Fruit fly (Drosophila melanogaster) whole organism, embryonic: Measurements from ENCODE around the gene Obp99c.

Experiments used
- CG1024 ChIP-seq: fragments of 200-800 bp; sonication (Bioruptor generic); IDR thresholded peaks from 2 replicates; pipeline ENCODE4 v1.3.6; 2022; ENCODE audit warnings: missing biosample characterization, missing genetic modification characterization
- CG10321 ChIP-seq: fragments of 200-800 bp; sonication (Bioruptor generic); IDR thresholded peaks from 2 replicates; pipeline ENCODE4 v1.3.6; 2022; ENCODE audit warnings: missing biosample characterization, missing genetic modification characterization
- CG12155 ChIP-seq: fragments of 200-800 bp; sonication (Bioruptor generic); optimal IDR thresholded peaks from 3 replicates; lab custom pipeline; 2016; ENCODE audit warnings: missing biosample characterization, missing genetic modification characterization
- CG1233 ChIP-seq: fragments of 200-800 bp; sonication (Bioruptor generic); optimal IDR thresholded peaks from 4 replicates; lab custom pipeline; 2018; ENCODE audit warnings: missing biosample characterization, mild to moderate bottlenecking, missing genetic modification characterization
- CG12659 ChIP-seq: fragments of 200-800 bp; sonication (Bioruptor generic); optimal IDR thresholded peaks from 3 replicates; lab custom pipeline; 2017; ENCODE audit warnings: mild to moderate bottlenecking, missing biosample characterization, missing genetic modification reagents, missing genetic modification characterization
- CG13424 ChIP-seq: fragments of 200-800 bp; sonication (Bioruptor generic); optimal IDR thresholded peaks from 2 replicates; lab custom pipeline; 2019; ENCODE audit warnings: missing biosample characterization, mild to moderate bottlenecking, missing genetic modification characterization, moderate library complexity
- CG14441 ChIP-seq: fragments of 200-800 bp; sonication (Bioruptor generic); IDR thresholded peaks from 2 replicates; pipeline ENCODE4 v1.3.6; 2022; ENCODE audit warnings: missing biosample characterization, missing genetic modification characterization
- CG15601 ChIP-seq: fragments of 200-800 bp; sonication (Bioruptor generic); optimal IDR thresholded peaks from 3 replicates; lab custom pipeline; 2019; ENCODE audit warnings: missing biosample characterization, mild to moderate bottlenecking, missing genetic modification characterization, moderate library complexity
- CG18262 ChIP-seq: fragments of 200-800 bp; optimal IDR thresholded peaks from 3 replicates; lab custom pipeline; 2019; ENCODE audit warnings: missing biosample characterization, mild to moderate bottlenecking, missing genetic modification characterization, moderate library complexity
- CG2129 ChIP-seq: fragments of 200-800 bp; sonication (Bioruptor generic); IDR thresholded peaks from 2 replicates; pipeline ENCODE4 v1.3.6; 2022; ENCODE audit warnings: missing biosample characterization, missing genetic modification characterization; ENCODE audit not compliant: partially characterized antibody
- CG2199 ChIP-seq: fragments of 200-800 bp; sonication (Bioruptor generic); IDR thresholded peaks from 3 replicates; pipeline ENCODE4 v1.3.6; 2022; ENCODE audit warnings: missing biosample characterization, missing genetic modification characterization
- CG31388 ChIP-seq: fragments of 200-800 bp; sonication (Bioruptor generic); optimal IDR thresholded peaks from 2 replicates; lab custom pipeline; 2016; ENCODE audit warnings: missing biosample characterization, missing genetic modification characterization
- CG33557 ChIP-seq: fragments of 200-800 bp; sonication (Bioruptor generic); optimal IDR thresholded peaks from 2 replicates; lab custom pipeline; 2019; ENCODE audit warnings: missing biosample characterization, mild to moderate bottlenecking, missing genetic modification characterization, moderate library complexity
- CG4820 ChIP-seq: fragments of 200-800 bp; sonication (Bioruptor generic); optimal IDR thresholded peaks from 3 replicates; lab custom pipeline; 2016; ENCODE audit warnings: missing biosample characterization, missing genetic modification characterization
- CG9215 ChIP-seq: fragments of 200-800 bp; sonication (Bioruptor generic); IDR thresholded peaks from 2 replicates; pipeline ENCODE4 v1.3.6; 2022; ENCODE audit warnings: missing biosample characterization, missing genetic modification characterization
- CHES-1-like ChIP-seq: fragments of 200-800 bp; sonication (Bioruptor generic); optimal IDR thresholded peaks from 2 replicates; lab custom pipeline; 2016; ENCODE audit warnings: missing biosample characterization, missing genetic modification characterization
- D19A ChIP-seq: fragments of 200-800 bp; optimal IDR thresholded peaks from 3 replicates; lab custom pipeline; 2019; ENCODE audit warnings: missing biosample characterization, mild to moderate bottlenecking, missing genetic modification characterization, moderate library complexity
- Dad ChIP-seq: fragments of 200-800 bp; sonication (Bioruptor generic); optimal IDR thresholded peaks from 3 replicates; lab custom pipeline; 2016; ENCODE audit warnings: missing biosample characterization, missing genetic modification characterization
- Dfd ChIP-seq, 2 experiments: fragments of >200 bp; optimal IDR thresholded peaks; 2 replicates each; lab custom pipeline; 2017; ENCODE audit warnings: missing biosample characterization in 2 of 2, missing genetic modification characterization in 2 of 2
- Fer2 ChIP-seq: fragments of 200-800 bp; sonication (Bioruptor generic); optimal IDR thresholded peaks from 2 replicates; lab custom pipeline; 2018; ENCODE audit warnings: missing biosample characterization, mild to moderate bottlenecking, missing genetic modification characterization, moderate library complexity
- H2.0 ChIP-seq: fragments of 200-800 bp; sonication (Bioruptor generic); IDR thresholded peaks from 2 replicates; pipeline ENCODE4 v1.3.6; 2022; ENCODE audit warnings: missing biosample characterization, missing genetic modification characterization
- MBD-R2 ChIP-seq: fragments of 200-800 bp; sonication (Bioruptor generic); IDR thresholded peaks from 2 replicates; pipeline ENCODE4 v1.3.6; 2022; ENCODE audit warnings: missing biosample characterization, missing genetic modification characterization
- MTF-1 ChIP-seq: fragments of 200-800 bp; sonication (Bioruptor generic); optimal IDR thresholded peaks from 2 replicates; lab custom pipeline; 2018; ENCODE audit warnings: missing biosample characterization, mild to moderate bottlenecking, missing genetic modification characterization, borderline replicate concordance
- Mes4 ChIP-seq: fragments of 200-800 bp; sonication (Bioruptor generic); optimal IDR thresholded peaks from 2 replicates; lab custom pipeline; 2016; ENCODE audit warnings: missing biosample characterization, missing genetic modification characterization
- NK7.1 ChIP-seq: fragments of 200-800 bp; sonication (Bioruptor generic); optimal IDR thresholded peaks from 3 replicates; lab custom pipeline; 2016; ENCODE audit warnings: missing biosample characterization, missing genetic modification characterization
- ase ChIP-seq: fragments of 200-800 bp; sonication (Bioruptor generic); IDR thresholded peaks from 3 replicates; pipeline ENCODE4 v1.3.6; 2022; ENCODE audit warnings: missing biosample characterization, missing genetic modification characterization
- caup ChIP-seq: fragments of 200-800 bp; sonication (Bioruptor generic); optimal IDR thresholded peaks from 3 replicates; lab custom pipeline; 2017; ENCODE audit warnings: missing biosample characterization, mild to moderate bottlenecking, missing genetic modification characterization, moderate library complexity; ENCODE audit not compliant: severe bottlenecking
- chn ChIP-seq: fragments of 200-800 bp; sonication (Bioruptor generic); optimal IDR thresholded peaks from 2 replicates; lab custom pipeline; 2016; ENCODE audit warnings: missing biosample characterization, missing genetic modification characterization
- ci ChIP-seq: fragments of 200-800 bp; sonication (Bioruptor generic); IDR thresholded peaks from 3 replicates; pipeline ENCODE4 v1.3.6; 2022; ENCODE audit warnings: missing biosample characterization, missing genetic modification characterization
- corto ChIP-seq: fragments of 200-800 bp; sonication (Bioruptor generic); optimal IDR thresholded peaks from 2 replicates; lab custom pipeline; 2016; ENCODE audit warnings: missing biosample characterization, mild to moderate bottlenecking, missing genetic modification characterization, moderate library complexity
- crc ChIP-seq: fragments of 200-800 bp; sonication (Bioruptor generic); optimal IDR thresholded peaks from 2 replicates; lab custom pipeline; 2016; ENCODE audit warnings: missing biosample characterization, missing genetic modification characterization
- eve ChIP-seq, 2 experiments: fragments of >200 bp; optimal IDR thresholded peaks; 2 replicates each; lab custom pipeline; 2017; ENCODE audit warnings: missing biosample characterization in 2 of 2, missing genetic modification characterization in 2 of 2
- ewg ChIP-seq: fragments of 200-800 bp; sonication (Bioruptor generic); optimal IDR thresholded peaks from 3 replicates; lab custom pipeline; 2017; ENCODE audit warnings: mild to moderate bottlenecking, missing biosample characterization, missing genetic modification reagents, missing genetic modification characterization
- exex ChIP-seq: fragments of 200-800 bp; sonication (Bioruptor generic); optimal IDR thresholded peaks from 4 replicates; lab custom pipeline; 2018; ENCODE audit warnings: missing biosample characterization, mild to moderate bottlenecking, missing genetic modification characterization, moderate library complexity
- fd3F ChIP-seq: fragments of 200-800 bp; sonication (Bioruptor generic); optimal IDR thresholded peaks from 2 replicates; lab custom pipeline; 2018; ENCODE audit warnings: missing biosample characterization, mild to moderate bottlenecking, missing genetic modification characterization, moderate library complexity
- fu2 ChIP-seq: fragments of 200-800 bp; sonication (Bioruptor generic); optimal IDR thresholded peaks from 2 replicates; lab custom pipeline; 2016; ENCODE audit warnings: missing biosample characterization, missing genetic modification characterization
- gem ChIP-seq: fragments of 200-800 bp; sonication (Bioruptor generic); optimal IDR thresholded peaks from 2 replicates; lab custom pipeline; 2019; ENCODE audit warnings: missing biosample characterization, mild to moderate bottlenecking, missing genetic modification characterization, moderate library complexity
- hth ChIP-seq: fragments of >200 bp; optimal IDR thresholded peaks from 2 replicates; lab custom pipeline; 2017; ENCODE audit warnings: inconsistent platforms
- kah ChIP-seq: fragments of 200-800 bp; sonication (Bioruptor generic); optimal IDR thresholded peaks from 2 replicates; lab custom pipeline; 2018; ENCODE audit warnings: missing biosample characterization, mild to moderate bottlenecking, missing genetic modification characterization
- lmd ChIP-seq: fragments of 200-800 bp; sonication (Bioruptor generic); IDR thresholded peaks from 2 replicates; pipeline ENCODE4 v1.3.6; 2022; ENCODE audit warnings: missing biosample characterization, missing genetic modification characterization
- lola ChIP-seq, 3 experiments: fragments of >200 bp in 2 of 3; fragments of 200-800 bp in 1 of 3; sonication (Bioruptor generic) in 1 of 3; optimal IDR thresholded peaks; 2 replicates each; lab custom pipeline; 2017 to 2019; ENCODE audit warnings: missing biosample characterization in 3 of 3, missing genetic modification characterization in 3 of 3, mild to moderate bottlenecking in 1 of 3, moderate library complexity in 1 of 3
- nerfin-2 ChIP-seq: fragments of 200-800 bp; sonication (Bioruptor generic); IDR thresholded peaks from 2 replicates; pipeline ENCODE4 v1.3.6; 2022; ENCODE audit warnings: missing biosample characterization, missing genetic modification characterization; ENCODE audit not compliant: partially characterized antibody
- nmo ChIP-seq: fragments of 200-800 bp; sonication (Bioruptor generic); optimal IDR thresholded peaks from 2 replicates; lab custom pipeline; 2018; ENCODE audit warnings: missing biosample characterization, mild to moderate bottlenecking, missing genetic modification characterization, moderate library complexity
- peb ChIP-seq: fragments of 200-800 bp; sonication (Bioruptor generic); IDR thresholded peaks from 2 replicates; pipeline ENCODE4 v1.3.6; 2022; ENCODE audit warnings: missing biosample characterization, missing genetic modification characterization
- pzg ChIP-seq: fragments of 200-800 bp; sonication (Bioruptor generic); optimal IDR thresholded peaks from 3 replicates; lab custom pipeline; 2018; ENCODE audit warnings: missing biosample characterization, mild to moderate bottlenecking, missing genetic modification characterization, moderate library complexity
- shn ChIP-seq: fragments of 200-800 bp; sonication (Bioruptor generic); optimal IDR thresholded peaks from 3 replicates; lab custom pipeline; 2016; ENCODE audit warnings: missing biosample characterization, missing genetic modification characterization
- sim ChIP-seq: fragments of 200-800 bp; sonication (Bioruptor generic); IDR thresholded peaks from 2 replicates; pipeline ENCODE4 v1.3.6; 2022; ENCODE audit warnings: missing biosample characterization, missing genetic modification characterization
- sisA ChIP-seq: fragments of 200-800 bp; sonication (Bioruptor generic); IDR thresholded peaks from 2 replicates; pipeline ENCODE4 v1.3.6; 2022; ENCODE audit warnings: missing biosample characterization, missing genetic modification characterization
- tll ChIP-seq, 2 experiments: fragments of 200-800 bp in 1 of 2; fragments of >200 bp in 1 of 2; sonication (Bioruptor generic) in 1 of 2; optimal IDR thresholded peaks; 2 replicates each; lab custom pipeline; 2017 to 2019; ENCODE audit warnings: missing biosample characterization in 2 of 2, missing genetic modification characterization in 2 of 2, mild to moderate bottlenecking in 1 of 2, moderate library complexity in 1 of 2
- tup ChIP-seq: fragments of 200-800 bp; sonication (Bioruptor generic); optimal IDR thresholded peaks from 2 replicates; lab custom pipeline; 2016; ENCODE audit warnings: missing biosample characterization, mild to moderate bottlenecking, missing genetic modification characterization, moderate library complexity
- zf30C ChIP-seq: fragments of 200-800 bp; sonication (Bioruptor generic); optimal IDR thresholded peaks from 3 replicates; lab custom pipeline; 2018; ENCODE audit warnings: missing biosample characterization, mild to moderate bottlenecking, missing genetic modification characterization

The Obp99c gene

dm6 chr3R:29699220-29699619 lies 10.1 kb upstream of the Obp99c start (continued):
- TF ChIP-seq nmo (GFP tag; lab: Kevin White, UChicago) (peak; percentile 69), CG2199 (GFP tag; lab: Robert Waterston, UW) (no peak), lmd (GFP tag; lab: Robert Waterston, UW) (peak; percentile 67), pzg (GFP tag; lab: Kevin White, UChicago) (no peak), sim (GFP tag; lab: Robert Waterston, UW) (peak; percentile 58; the same call in 1 of the 2 replicates), zf30C (GFP tag; lab: Kevin White, UChicago) (no peak), CG31388 (no peak), caup (no peak), CG15601 (tag; lab: Kevin White, UChicago) (no peak), ci (GFP tag; lab: Robert Waterston, UW) (peak; percentile 48; the same call in 1 of the 3 replicates), fd3F (GFP tag; lab: Kevin White, UChicago) (no peak), D19A (peak; percentile 1), CG10321 (GFP tag; lab: Robert Waterston, UW) (no peak), exex (tag; lab: Kevin White, UChicago) (no peak), Dad (GFP tag; lab: Kevin White, UChicago) (no peak), CG12155 (GFP tag; lab: Kevin White, UChicago) (no peak), tll (GFP tag; optimal IDR thresholded peaks at IDR 0.05; lab: Kevin White, UChicago) (no peak), CG18262 (peak; percentile 74), chn (GFP tag; lab: Kevin White, UChicago) (no peak), nerfin-2 (GFP tag; lab: Robert Waterston, UW) (no peak), sisA (GFP tag; lab: Robert Waterston, UW) (0 out of 2 replicates have a peak, but pooled peaks have one; percentile 8), ase (0 out of 3 replicates have a peak, but pooled peaks have one; percentile 19), CG1233 (GFP tag; lab: Kevin White, UChicago) (no peak), fu2 (GFP tag; lab: Kevin White, UChicago) (no peak), CG33557 (GFP tag; lab: Kevin White, UChicago) (no peak), corto (GFP tag; lab: Kevin White, UChicago) (no peak), eve (GFP tag; optimal IDR thresholded peaks at IDR 0.05; lab: Kevin White, UChicago) (no peak), CG9215 (GFP tag; lab: Robert Waterston, UW) (peak; percentile 46; the same call in 1 of the 2 replicates), CG2129 (no peak), Fer2 (tag; lab: Kevin White, UChicago) (no peak), kah (GFP tag; lab: Kevin White, UChicago) (no peak), MTF-1 (GFP tag; lab: Kevin White, UChicago) (no peak), lola (GFP tag; optimal IDR thresholded peaks at IDR 0.05; lab: Kevin White, UChicago) (no peak), CG4820 (no peak), CG13424 (tag; lab: Kevin White, UChicago) (peak; percentile 18), Dfd (GFP tag; optimal IDR thresholded peaks at IDR 0.05; lab: Kevin White, UChicago) (no peak), gem (tag; lab: Kevin White, UChicago) (peak; percentile 73), tup (GFP tag; lab: Kevin White, UChicago) (no peak), ewg (GFP tag; lab: Kevin White, UChicago) (no peak), hth (lab: Kevin White, UChicago) (no peak), MBD-R2 (no peak), peb (GFP tag; lab: Robert Waterston, UW) (peak; percentile 51), CG14441 (GFP tag; lab: Robert Waterston, UW) (peak; percentile 55), crc (GFP tag; lab: Kevin White, UChicago) (no peak), H2.0 (no peak), shn (GFP tag; lab: Kevin White, UChicago) (no peak), CHES-1-like (GFP tag; lab: Kevin White, UChicago) (no peak), Mes4 (no peak), NK7.1 (GFP tag; lab: Kevin White, UChicago) (no peak), CG1024 (no peak), CG12659 (GFP tag; lab: Kevin White, UChicago) (no peak)
